Fruit fly (Drosophila melanogaster): ENCODE measurements around the gene CG9514.

The CG9514 gene

DNA sequence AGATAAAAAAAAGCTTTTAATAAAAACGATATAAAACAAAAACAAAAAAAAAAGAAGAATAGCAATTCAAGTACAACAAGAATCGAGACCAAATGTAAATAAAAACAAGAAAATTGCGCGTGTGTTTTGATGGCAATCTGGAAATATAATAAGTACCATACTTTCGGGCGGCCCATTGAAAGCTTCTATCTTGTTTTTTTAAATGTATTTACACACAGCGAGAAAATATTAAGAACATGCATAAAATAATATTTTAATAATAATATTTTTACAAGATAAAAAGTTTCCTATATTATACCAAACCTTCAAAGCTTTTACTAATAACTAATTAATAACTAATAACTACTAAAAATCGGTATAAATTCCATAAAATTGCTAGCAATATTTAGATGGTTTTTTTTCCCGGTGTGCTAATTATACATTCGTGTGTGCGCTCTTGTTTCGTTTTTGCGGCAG lies 56.2 kb downstream of the CG9514 start (continued):
- peak; percentile 5 for TF ChIP-seq Met (GFP tag; optimal IDR thresholded peaks at IDR 0.05)
- TF ChIP-seq CG3032 (tag; optimal IDR thresholded peaks at IDR 0.05): peak; percentile 39
- TF ChIP-seq CG31627 (GFP tag; optimal IDR thresholded peaks at IDR 0.05): no peak
- no peak for TF ChIP-seq lz (GFP tag; optimal IDR thresholded peaks at IDR 0.05)
- no peak for TF ChIP-seq Eip93F (GFP tag; optimal IDR thresholded peaks at IDR 0.05)
- TF ChIP-seq pdm3 (GFP tag; optimal IDR thresholded peaks at IDR 0.05): peak; percentile 28
- no peak for TF ChIP-seq Hr38 (GFP tag; optimal IDR thresholded peaks at IDR 0.05)
- no peak for TF ChIP-seq Hr39 (GFP tag; optimal IDR thresholded peaks at IDR 0.05)
- no peak for TF ChIP-seq fd85E (GFP tag; optimal IDR thresholded peaks at IDR 0.05)
- TF ChIP-seq eg (GFP tag; IDR thresholded peaks at IDR 0.05): peak; percentile 51; the same call in 1 of the 3 replicates
- TF ChIP-seq Sox14 (GFP tag; optimal IDR thresholded peaks at IDR 0.05): no peak
- TF ChIP-seq Gug (GFP tag; IDR thresholded peaks at IDR 0.05): no peak
- TF ChIP-seq spab (GFP tag; optimal IDR thresholded peaks at IDR 0.05): peak; percentile 52
- peak; percentile 20 for TF ChIP-seq CG4318 (GFP tag; optimal IDR thresholded peaks at IDR 0.05)
- peak; percentile 52 for TF ChIP-seq Eip75B (GFP tag; optimal IDR thresholded peaks at IDR 0.05)
- no peak for TF ChIP-seq CG11294 (GFP tag; IDR thresholded peaks at IDR 0.05)
- TF ChIP-seq acj6 (GFP tag; optimal IDR thresholded peaks at IDR 0.05): peak; percentile 36
- no peak for TF ChIP-seq Blimp-1 (GFP tag; optimal IDR thresholded peaks at IDR 0.05)
- TF ChIP-seq CG6276 (GFP tag; optimal IDR thresholded peaks at IDR 0.05): peak; percentile 36
- peak in 1 of 2 experiments; percentile 29 for TF ChIP-seq salr (GFP tag; optimal IDR thresholded peaks at IDR 0.05)
- TF ChIP-seq CG15336 (GFP tag; IDR thresholded peaks at IDR 0.05): peak; percentile 61

dm6 chrX:14839739-14840347 lies 56.8 kb downstream of the CG9514 start:
- TF ChIP-seq CG6163 (GFP tag; IDR thresholded peaks at IDR 0.05) (peak; percentile 66; the same call in 2 of the 3 replicates), achi (GFP tag; optimal IDR thresholded peaks at IDR 0.05) (peak; percentile 46), esn (GFP tag; optimal IDR thresholded peaks at IDR 0.05) (peak; percentile 30), Eip75B (GFP tag; optimal IDR thresholded peaks at IDR 0.05) (peak; percentile 16), vri (GFP tag; optimal IDR thresholded peaks at IDR 0.05) (peak; percentile 19), svp (GFP tag) (peak; percentile 65), CG7368 (GFP tag; optimal IDR thresholded peaks at IDR 0.05) (peak; percentile 21), CG3919 (GFP tag; optimal IDR thresholded peaks at IDR 0.05) (peak; percentile 13), acj6 (GFP tag; optimal IDR thresholded peaks at IDR 0.05) (peak; percentile 19), lz (GFP tag; optimal IDR thresholded peaks at IDR 0.05) (peak; percentile 41), CG31627 (GFP tag; optimal IDR thresholded peaks at IDR 0.05) (peak; percentile 46), eg (GFP tag; IDR thresholded peaks at IDR 0.05) (peak; percentile 80), CG11294 (GFP tag; IDR thresholded peaks at IDR 0.05) (0 out of 2 replicates have a peak, but pooled peaks have one; percentile 50), pdm3 (GFP tag; optimal IDR thresholded peaks at IDR 0.05) (peak; percentile 44), CG6792 (GFP tag; optimal IDR thresholded peaks at IDR 0.05) (no peak), CG11902 (GFP tag; optimal IDR thresholded peaks at IDR 0.05) (no peak), Gug (GFP tag; IDR thresholded peaks at IDR 0.05) (no peak), CG10631 (GFP tag; optimal IDR thresholded peaks at IDR 0.05) (peak; percentile 35), topi (GFP tag; optimal IDR thresholded peaks at IDR 0.05) (peak; percentile 38), CG32006 (GFP tag; optimal IDR thresholded peaks at IDR 0.05) (peak; percentile 36), CG8119 (GFP tag; IDR thresholded peaks at IDR 0.05) (peak; percentile 30; the same call in 2 of the 3 replicates), cyc (GFP tag; optimal IDR thresholded peaks at IDR 0.05) (peak; percentile 40), Ets21C (GFP tag; optimal IDR thresholded peaks at IDR 0.05) (no peak), CG6808 (GFP tag; optimal IDR thresholded peaks at IDR 0.05) (no peak), Blimp-1 (GFP tag; optimal IDR thresholded peaks at IDR 0.05) (no peak), Sox102F (GFP tag; optimal IDR thresholded peaks at IDR 0.05) (peak; percentile 15), Sox15 (GFP tag; optimal IDR thresholded peaks at IDR 0.05) (no peak), CG15336 (GFP tag; IDR thresholded peaks at IDR 0.05) (peak; percentile 49), Eip78C (GFP tag) (peak; percentile 9), CG8632 (GFP tag; optimal IDR thresholded peaks at IDR 0.05) (peak; percentile 14), CG4318 (GFP tag; optimal IDR thresholded peaks at IDR 0.05) (no peak), CG1621 (tag; optimal IDR thresholded peaks at IDR 0.05) (peak; percentile 28), Hr39 (GFP tag; optimal IDR thresholded peaks at IDR 0.05) (peak; percentile 53), fkh (GFP tag; optimal IDR thresholded peaks at IDR 0.05) (peak; percentile 57), CG16779 (tag; optimal IDR thresholded peaks at IDR 0.05) (no peak), Hr4 (GFP tag; optimal IDR thresholded peaks at IDR 0.05) (peak; percentile 5), OdsH (GFP tag; optimal IDR thresholded peaks at IDR 0.05) (peak; percentile 3), CG3032 (tag; optimal IDR thresholded peaks at IDR 0.05) (peak; percentile 4), Met (GFP tag; optimal IDR thresholded peaks at IDR 0.05) (peak; percentile 54), Sox14 (GFP tag; optimal IDR thresholded peaks at IDR 0.05) (peak; percentile 14), Ets96B (tag; optimal IDR thresholded peaks at IDR 0.05) (peak; percentile 13)
